Worm (Caenorhabditis elegans): ENCODE measurements around the gene R53.4.

R53.4 gene

DNA sequence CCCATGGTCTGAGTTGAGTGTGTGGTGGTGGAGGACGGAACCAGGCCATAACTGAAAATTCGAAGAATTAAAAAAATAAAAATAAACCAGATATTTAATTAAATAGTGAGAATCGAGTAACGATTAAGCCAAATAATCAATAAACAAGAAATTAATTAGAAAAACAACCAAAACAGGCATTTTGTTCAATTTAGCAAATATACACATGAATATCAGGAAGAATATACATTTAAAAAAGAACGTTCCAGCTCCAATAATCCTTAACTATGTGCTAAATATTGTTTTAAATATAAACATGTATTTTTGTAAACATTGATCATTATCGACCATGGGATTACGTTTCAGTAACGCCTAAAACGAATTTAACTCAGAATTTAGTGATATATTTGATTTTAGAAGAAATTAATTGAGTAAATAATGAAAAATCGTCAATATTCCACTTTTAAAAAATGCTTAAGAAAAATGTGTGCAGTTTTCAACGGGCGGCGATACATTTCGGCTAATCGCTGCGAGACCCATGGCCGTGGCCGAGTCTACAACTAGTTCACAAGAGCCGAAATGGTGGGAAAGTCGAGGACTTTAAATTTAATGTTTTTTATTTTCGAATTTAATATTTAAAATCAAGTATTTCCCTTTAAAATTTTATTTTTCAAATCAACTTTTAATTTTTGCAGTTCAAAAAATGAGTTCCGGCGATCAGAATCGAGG is at the start of gene R53.4, which contains the start of gene psf-1:
Gene R53.4, minus strand, starts transcription at position 51 of the 708 bp plus-strand sequence.
Gene psf-1, plus strand, starts transcription at position 675 of the 708 bp plus-strand sequence.
- peak; percentile 56 for TF ChIP-seq nhr-43 (tag; optimal IDR thresholded peaks at IDR 0.05; ENCODE audit: poor library complexity, severe bottlenecking)
- peak; percentile 7 for TF ChIP-seq snpc-4 (tag; optimal IDR thresholded peaks at IDR 0.05)
- no peak for TF ChIP-seq mdl-1 (tag; optimal IDR thresholded peaks at IDR 0.05)
- TF ChIP-seq elt-2 (tag; optimal IDR thresholded peaks at IDR 0.05): peak; percentile 30
- peak; percentile 26 for TF ChIP-seq jun-1 (tag; optimal IDR thresholded peaks at IDR 0.05)
- peak; percentile 57 for TF ChIP-seq hmg-11 (tag; optimal IDR thresholded peaks at IDR 0.05)
- TF ChIP-seq ceh-28 (tag; optimal IDR thresholded peaks at IDR 0.05): no peak
- peak; percentile 85 for TF ChIP-seq pha-4 (tag; optimal IDR thresholded peaks at IDR 0.05)
- peak; percentile 84 for TF ChIP-seq nhr-23 (tag; optimal IDR thresholded peaks at IDR 0.05)
- peak; percentile 56 for TF ChIP-seq lin-39 (tag; optimal IDR thresholded peaks at IDR 0.05)
- TF ChIP-seq daf-12 (tag; optimal IDR thresholded peaks at IDR 0.05): no peak
- TF ChIP-seq elt-3 (tag; optimal IDR thresholded peaks at IDR 0.05): no peak
- no peak for TF ChIP-seq fkh-10 (GFP tag; optimal IDR thresholded peaks at IDR 0.05)
- peak; percentile 2 for TF ChIP-seq R02D3.7 (tag; optimal IDR thresholded peaks at IDR 0.05)
- peak; percentile 49 for TF ChIP-seq pqm-1 (tag; optimal IDR thresholded peaks at IDR 0.05)
- no peak for TF ChIP-seq egl-5 (tag; optimal IDR thresholded peaks at IDR 0.05)
- peak; percentile 86 for TF ChIP-seq nfya-1 (tag; optimal IDR thresholded peaks at IDR 0.05; ENCODE audit: insufficient read depth)
- TF ChIP-seq lin-15B (tag; optimal IDR thresholded peaks at IDR 0.05): peak; percentile 90
- TF ChIP-seq nhr-25 (tag; optimal IDR thresholded peaks at IDR 0.05): peak; percentile 49
- no peak for TF ChIP-seq fos-1 (tag; optimal IDR thresholded peaks at IDR 0.05)
- TF ChIP-seq nhr-77 (tag; optimal IDR thresholded peaks at IDR 0.05): no peak
- no peak for TF ChIP-seq aly-2 (tag; optimal IDR thresholded peaks at IDR 0.05)

DNA sequence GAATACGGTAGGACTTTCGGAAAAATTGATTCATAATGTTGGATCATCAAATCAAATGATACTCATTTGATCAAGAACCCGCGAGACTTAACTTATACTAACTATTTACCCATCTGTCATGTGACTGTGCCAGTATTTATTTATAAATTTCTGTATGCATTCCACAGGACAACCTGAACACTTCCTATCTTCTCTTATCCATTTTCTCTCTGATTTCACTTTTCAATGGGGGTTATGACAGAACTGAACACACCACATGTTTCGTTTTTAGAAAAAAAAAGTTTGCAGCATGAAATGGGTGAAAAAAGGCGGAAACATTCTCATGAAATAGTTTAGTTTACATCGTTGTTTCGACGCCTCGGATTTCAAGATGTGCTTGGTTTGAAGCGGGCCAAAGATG is 49.7 kb upstream of the R53.4 start:
- TF ChIP-seq nhr-67 (tag; optimal IDR thresholded peaks at IDR 0.05) (no peak), skn-1 (tag; optimal IDR thresholded peaks at IDR 0.05) (no peak)

DNA sequence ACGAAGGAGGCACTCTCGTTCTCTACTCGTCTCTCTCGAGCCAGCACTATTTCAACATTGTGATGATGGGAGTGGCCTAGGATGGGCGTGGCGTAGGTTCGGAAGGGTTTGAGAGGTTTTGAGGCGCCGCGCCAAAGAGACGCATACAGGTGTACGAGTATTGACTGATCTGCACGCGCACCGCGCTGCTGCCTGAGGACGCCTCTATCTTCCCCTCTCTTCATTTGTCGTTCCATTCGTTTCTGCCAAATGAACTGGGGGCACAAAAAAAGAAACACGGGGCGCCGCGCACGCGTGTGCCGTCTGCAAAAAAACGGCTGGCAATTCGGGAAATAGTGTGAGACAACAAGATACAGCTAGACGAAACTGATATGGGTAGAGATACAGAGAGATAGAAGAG is 48.2 kb upstream of the R53.4 start, which contains the start of gene lec-2:
Gene lec-2, minus strand, starts transcription at position 171 of the 400 bp plus-strand sequence.
- TF ChIP-seq nfya-1 (tag; optimal IDR thresholded peaks at IDR 0.05; ENCODE audit: insufficient read depth): peak; percentile 36
- TF ChIP-seq nhr-25 (tag; optimal IDR thresholded peaks at IDR 0.05): no peak
- TF ChIP-seq pha-4 (tag; optimal IDR thresholded peaks at IDR 0.05): peak; percentile 54
- no peak for TF ChIP-seq egl-5 (tag; optimal IDR thresholded peaks at IDR 0.05)

DNA sequence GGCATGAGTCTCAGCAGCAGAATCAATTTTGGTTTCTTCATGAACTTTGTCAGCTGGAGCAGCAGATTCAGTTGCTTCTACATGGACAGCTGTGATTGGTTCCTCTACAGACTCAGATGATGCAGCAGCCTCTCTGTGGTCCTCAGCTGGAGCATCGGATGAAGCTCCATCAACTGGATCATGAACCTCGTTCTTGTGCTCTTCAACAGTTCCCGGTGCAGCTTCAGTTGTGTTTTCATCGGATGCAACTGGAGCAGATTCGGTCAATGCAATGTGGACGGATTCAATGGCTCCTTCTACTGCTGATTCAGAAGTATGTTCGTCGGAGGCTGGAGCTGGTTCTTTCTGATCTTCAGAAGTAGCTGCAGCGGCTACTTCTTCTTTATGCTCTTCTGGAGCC is 46.5 kb upstream of the R53.4 start:
- no peak for TF ChIP-seq ceh-9 (tag; optimal IDR thresholded peaks at IDR 0.05)
- TF ChIP-seq nhr-237 (tag; optimal IDR thresholded peaks at IDR 0.05): no peak
- TF ChIP-seq egl-5 (tag; optimal IDR thresholded peaks at IDR 0.05): no peak
- TF ChIP-seq mdl-1 (tag; optimal IDR thresholded peaks at IDR 0.05): no peak
- no peak for TF ChIP-seq ceh-16 (tag; optimal IDR thresholded peaks at IDR 0.05)
- no peak for TF ChIP-seq lsy-12 (tag; optimal IDR thresholded peaks at IDR 0.05)
- TF ChIP-seq tbx-2 (tag; optimal IDR thresholded peaks at IDR 0.05): no peak
- TF ChIP-seq nfya-1 (tag; optimal IDR thresholded peaks at IDR 0.05; ENCODE audit: insufficient read depth): no peak
- TF ChIP-seq fos-1 (tag; optimal IDR thresholded peaks at IDR 0.05): no peak
- no peak for TF ChIP-seq elt-2 (tag; optimal IDR thresholded peaks at IDR 0.05)
- TF ChIP-seq ZK546.5 (tag; optimal IDR thresholded peaks at IDR 0.05): no peak
- no peak for TF ChIP-seq hmg-11 (tag; optimal IDR thresholded peaks at IDR 0.05)

DNA sequence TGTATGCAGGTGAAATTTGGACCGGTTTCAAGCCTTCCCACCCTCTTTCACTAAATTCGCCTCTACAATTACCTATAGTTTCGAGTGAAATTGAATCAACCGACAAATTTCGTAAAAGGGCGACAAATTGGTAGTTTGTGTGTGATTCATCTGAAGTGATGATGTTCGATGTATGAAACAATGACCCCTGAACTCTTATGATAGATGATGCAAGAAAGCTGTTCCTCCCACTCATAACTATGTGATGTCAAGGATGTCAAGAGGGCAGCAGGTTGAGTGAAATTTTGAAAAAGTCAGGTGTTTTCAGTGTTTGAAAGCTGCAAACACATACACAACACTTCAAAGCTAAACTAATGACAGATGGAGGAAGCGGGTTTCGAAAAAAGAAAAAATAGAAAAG is 44.6 kb upstream of the R53.4 start:
- TF ChIP-seq nhr-11 (tag; optimal IDR thresholded peaks at IDR 0.05): peak; percentile 47
- no peak for TF ChIP-seq ceh-9 (tag; optimal IDR thresholded peaks at IDR 0.05)
- TF ChIP-seq pha-4 (tag; optimal IDR thresholded peaks at IDR 0.05): no peak
- TF ChIP-seq tbx-2 (tag; optimal IDR thresholded peaks at IDR 0.05): no peak
- no peak for TF ChIP-seq aly-2 (tag; optimal IDR thresholded peaks at IDR 0.05)
- TF ChIP-seq ztf-4 (tag; optimal IDR thresholded peaks at IDR 0.05): no peak
- no peak for TF ChIP-seq nhr-12 (tag; optimal IDR thresholded peaks at IDR 0.05)

All from whole organism, L3 larva.